Worm (Caenorhabditis elegans) whole organism, midembryonic: ENCODE measurements around the gene ldp-1.

Source experiments
- T22C8.4 ChIP-seq: fragments of 200-800 bp; sonication (Bioruptor generic); IDR thresholded peaks from 2 replicates; pipeline ENCODE4 v1.3.6; 2022; ENCODE audit warnings: missing genetic modification characterization, missing compliant biosample characterization
- cog-1 ChIP-seq: sonication (generic microtip); optimal IDR thresholded peaks from 2 replicates; lab custom pipeline; 2016; ENCODE audit warnings: missing genetic modification characterization, missing compliant biosample characterization
- flt-1 ChIP-seq: fragments of 200-800 bp; sonication (Bioruptor generic); IDR thresholded peaks from 2 replicates; pipeline ENCODE4 v1.3.6; 2022; ENCODE audit warnings: missing genetic modification characterization, missing compliant biosample characterization
- klf-2 ChIP-seq: fragments of 200-800 bp; sonication (Bioruptor generic); conservative IDR thresholded peaks from 2 replicates; pipeline ENCODE4 v1.3.6; 2022; ENCODE audit warnings: missing genetic modification reagents, missing genetic modification characterization, missing compliant biosample characterization
- med-1 ChIP-seq: sonication (generic microtip); optimal IDR thresholded peaks from 2 replicates; lab custom pipeline; 2017; ENCODE audit warnings: missing genetic modification characterization, mild to moderate bottlenecking, missing compliant biosample characterization, antibody characterized with exemption, missing genetic modification reagents; ENCODE audit not compliant: insufficient read depth
- ref-1 ChIP-seq: fragments of 200-800 bp; sonication (Bioruptor generic); conservative IDR thresholded peaks from 2 replicates; pipeline ENCODE4 v1.3.6; 2022; ENCODE audit warnings: missing genetic modification reagents, missing genetic modification characterization, missing compliant biosample characterization
- tab-1 ChIP-seq: fragments of 200-800 bp; sonication (Bioruptor generic); IDR thresholded peaks from 2 replicates; pipeline ENCODE4 v1.3.6; 2022; ENCODE audit warnings: missing genetic modification characterization, missing compliant biosample characterization
- ztf-23 ChIP-seq: fragments of 200-800 bp; sonication (Bioruptor generic); IDR thresholded peaks from 2 replicates; pipeline ENCODE4 v1.3.6; 2022; ENCODE audit warnings: missing genetic modification reagents, missing genetic modification characterization, missing compliant biosample characterization
- ztf-29 ChIP-seq: fragments of 200-800 bp; sonication (Bioruptor generic); IDR thresholded peaks from 2 replicates; pipeline ENCODE4 v1.3.6; 2022; ENCODE audit warnings: missing genetic modification reagents, missing genetic modification characterization, missing compliant biosample characterization

DNA sequence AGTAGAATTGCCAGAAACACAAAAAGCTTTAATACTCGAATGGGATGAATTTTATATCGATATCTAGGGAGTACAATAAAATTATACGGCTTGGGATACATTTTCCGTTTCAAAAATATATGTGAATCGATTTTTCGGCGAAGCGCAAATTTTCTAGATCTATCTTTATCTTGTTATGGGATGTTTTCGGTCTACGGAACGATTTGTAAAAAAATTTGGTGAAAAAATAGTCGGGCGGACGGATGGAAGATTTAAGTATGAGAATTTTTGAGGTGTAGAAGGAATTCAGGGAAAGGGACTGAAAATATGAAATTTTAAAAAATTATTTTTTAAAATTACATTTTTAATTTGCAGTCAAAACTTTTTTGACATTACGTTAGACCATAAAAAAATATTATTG lies 21.4 kb upstream of the ldp-1 start, which contains the start of gene F22F7.4:
- TF ChIP-seq ref-1 = no peak
- TF ChIP-seq ztf-23 = no peak
- no peak for TF ChIP-seq klf-2 (GFP tag; lab: Robert Waterston, UW)
- no peak for TF ChIP-seq cog-1 (tag; lab: Kevin White, UChicago)
- TF ChIP-seq ztf-29 = no peak
- no peak for TF ChIP-seq med-1 (GFP tag; lab: Kevin White, UChicago)
- TF ChIP-seq flt-1 (GFP tag; lab: Robert Waterston, UW) = no peak
- no peak for TF ChIP-seq T22C8.4 (GFP tag; lab: Robert Waterston, UW)
- TF ChIP-seq tab-1 (GFP tag; lab: Robert Waterston, UW) = no peak
